Fruit fly (Drosophila melanogaster): Measurements from ENCODE around the gene tow.

The tow gene

DNA sequence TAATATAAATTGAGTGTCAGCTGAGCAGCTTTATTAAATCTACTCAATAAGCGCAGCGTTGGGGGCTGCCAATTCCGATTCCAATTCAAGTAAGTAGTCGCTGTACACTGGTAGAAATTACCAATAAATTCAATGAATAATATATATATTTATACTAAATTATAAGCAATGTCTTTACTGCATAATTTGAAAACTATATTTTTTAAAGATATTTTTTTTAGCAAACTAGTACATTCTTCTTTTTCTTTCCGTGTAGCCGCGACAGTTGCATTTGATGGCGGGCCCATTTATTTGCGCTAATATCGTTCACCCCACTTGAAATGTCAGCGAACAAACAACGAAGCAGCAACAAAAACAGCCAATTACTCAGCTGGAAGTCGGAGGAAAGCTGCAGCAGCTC is 34.7 kb downstream of the tow start (continued):
- TF ChIP-seq Tbp (GFP tag; optimal IDR thresholded peaks at IDR 0.05) (no peak), row (GFP tag; IDR thresholded peaks at IDR 0.05) (peak; percentile 72), ssp (GFP tag; IDR thresholded peaks at IDR 0.05) (peak; percentile 43; the same call in 1 of the 2 replicates), CG1024 (GFP tag; IDR thresholded peaks at IDR 0.05) (0 out of 2 replicates have a peak, but pooled peaks have one; percentile 25), aop (GFP tag; IDR thresholded peaks at IDR 0.05) (no peak), CHES-1-like (GFP tag; optimal IDR thresholded peaks at IDR 0.05) (no peak), stwl (tag; optimal IDR thresholded peaks at IDR 0.05) (peak; percentile 6), Nf-YB (GFP tag; optimal IDR thresholded peaks at IDR 0.05) (peak; percentile 1), CG10959 (GFP tag; IDR thresholded peaks at IDR 0.05) (peak; percentile 65), sisA (GFP tag; IDR thresholded peaks at IDR 0.05) (peak; percentile 71), CG4424 (GFP tag; optimal IDR thresholded peaks at IDR 0.05) (peak; percentile 61), CG7357 (GFP tag; IDR thresholded peaks at IDR 0.05) (no peak), CG8290 (GFP tag; optimal IDR thresholded peaks at IDR 0.05) (peak; percentile 42), CG8290 (tag; optimal IDR thresholded peaks at IDR 0.05) (no peak), CG10267 (tag; optimal IDR thresholded peaks at IDR 0.05) (peak; percentile 57), hb (GFP tag; IDR thresholded peaks at IDR 0.05; ENCODE audit: partially characterized antibody) (no peak), dan (GFP tag; IDR thresholded peaks at IDR 0.05) (no peak), sens-2 (GFP tag; IDR thresholded peaks at IDR 0.05) (peak; percentile 46; the same call in 1 of the 2 replicates), CG5953 (GFP tag; IDR thresholded peaks at IDR 0.05) (peak; percentile 45), Meics (GFP tag; optimal IDR thresholded peaks at IDR 0.05) (peak; percentile 30), cwo (GFP tag; optimal IDR thresholded peaks at IDR 0.05) (peak; percentile 43), Gug (GFP tag; IDR thresholded peaks at IDR 0.05) (peak; percentile 34; the same call in 1 of the 4 replicates), yki (optimal IDR thresholded peaks at IDR 0.05) (no peak), lbe (GFP tag; optimal IDR thresholded peaks at IDR 0.05) (peak; percentile 33), CG6813 (GFP tag; optimal IDR thresholded peaks at IDR 0.05) (peak; percentile 53), Oli (tag; optimal IDR thresholded peaks at IDR 0.05) (peak; percentile 73), Ada2b (GFP tag; IDR thresholded peaks at IDR 0.05) (peak; percentile 66; the same call in 1 of the 2 replicates), CG16815 (GFP tag; optimal IDR thresholded peaks at IDR 0.05) (peak; percentile 42), nmo (GFP tag; optimal IDR thresholded peaks at IDR 0.05) (peak; percentile 65), BtbVII (GFP tag; optimal IDR thresholded peaks at IDR 0.05) (peak; percentile 16), nerfin-1 (tag; optimal IDR thresholded peaks at IDR 0.05) (peak; percentile 16), HmgD (GFP tag; optimal IDR thresholded peaks at IDR 0.05) (no peak), trh (GFP tag; optimal IDR thresholded peaks at IDR 0.05) (peak; percentile 43), fd3F (GFP tag; optimal IDR thresholded peaks at IDR 0.05) (peak; percentile 9), Drgx (GFP tag; IDR thresholded peaks at IDR 0.05) (peak; percentile 85), Lim3 (GFP tag; IDR thresholded peaks at IDR 0.05) (peak; percentile 52; the same call in 1 of the 2 replicates), PHDP (tag; optimal IDR thresholded peaks at IDR 0.05) (peak; percentile 63), Optix (GFP tag; IDR thresholded peaks at IDR 0.05) (peak; percentile 49; the same call in 1 of the 3 replicates)

DNA sequence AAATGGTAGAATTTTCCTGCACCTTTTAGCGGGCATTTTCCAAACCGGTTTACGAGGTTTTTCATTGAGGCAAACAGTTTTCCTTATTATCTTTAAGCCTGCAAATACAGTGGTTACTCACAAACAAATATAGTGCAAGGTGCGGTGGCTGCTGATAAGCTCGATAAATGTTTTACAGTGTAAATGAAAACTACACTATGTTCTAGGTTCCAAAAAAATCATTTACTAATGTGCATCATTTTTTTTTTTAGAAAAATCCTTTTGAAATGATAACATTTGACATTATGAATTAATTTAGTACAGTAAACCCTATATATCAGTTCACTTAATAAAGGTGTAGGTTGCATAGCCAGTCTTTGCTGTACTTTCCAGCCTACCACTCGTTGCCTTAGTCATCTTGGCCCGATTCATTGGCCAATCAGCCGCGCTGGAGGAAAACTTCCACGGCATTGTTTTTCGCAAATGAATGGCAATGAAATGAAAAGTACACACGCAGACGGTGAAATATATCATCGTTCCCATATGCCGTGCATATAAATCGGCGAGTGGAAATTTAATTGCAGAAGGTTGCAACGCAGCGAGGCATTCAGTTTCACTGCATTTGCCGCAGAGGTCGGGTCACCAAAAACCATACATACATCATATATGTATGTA is 35.5 kb downstream of the tow start:
- TF ChIP-seq CG6654 (GFP tag; optimal IDR thresholded peaks at IDR 0.05) = no peak
- no peak for TF ChIP-seq CG7987 (GFP tag; optimal IDR thresholded peaks at IDR 0.05)
- peak in 1 of 2 experiments; percentile 12 for TF ChIP-seq Hr78 (GFP tag; optimal IDR thresholded peaks at IDR 0.05)
- TF ChIP-seq lilli (GFP tag; optimal IDR thresholded peaks at IDR 0.05) = peak; percentile 16
- peak in 1 of 2 experiments; percentile 78 for TF ChIP-seq eve (GFP tag; optimal IDR thresholded peaks at IDR 0.05)
- TF ChIP-seq chif (GFP tag; optimal IDR thresholded peaks at IDR 0.05) = no peak
- no peak for TF ChIP-seq psq (GFP tag; optimal IDR thresholded peaks at IDR 0.05)
- TF ChIP-seq CG16863 (GFP tag; optimal IDR thresholded peaks at IDR 0.05) = peak; percentile 35
- TF ChIP-seq Ptx1 (GFP tag; IDR thresholded peaks at IDR 0.05) = peak; percentile 47; the same call in 1 of the 2 replicates
- TF ChIP-seq Poxn (GFP tag; IDR thresholded peaks at IDR 0.05) = no peak
- TF ChIP-seq nmo (GFP tag; optimal IDR thresholded peaks at IDR 0.05) = peak; percentile 23
- no peak for TF ChIP-seq Deaf1 (tag; optimal IDR thresholded peaks at IDR 0.05)
- TF ChIP-seq Fer3 (tag; optimal IDR thresholded peaks at IDR 0.05) = no peak
- peak; percentile 72 for TF ChIP-seq Med (GFP tag)
- peak in 1 of 2 experiments; percentile 20 for TF ChIP-seq Hr51 (GFP tag; optimal IDR thresholded peaks at IDR 0.05)
